Fruit fly (Drosophila melanogaster): ENCODE measurements around the gene CG2211.

The CG2211 gene

dm6 chr3L:1342133-1342580 is 7.0 kb upstream of the CG2211 start, which contains the start of gene indra (continued):
- TF ChIP-seq CG14441 (GFP tag; IDR thresholded peaks at IDR 0.05) (no peak), CG4328 (GFP tag; optimal IDR thresholded peaks at IDR 0.05) (peak; percentile 49), Ets65A (GFP tag) (peak; percentile 85), zen (tag; optimal IDR thresholded peaks at IDR 0.05) (peak; percentile 46), chif (GFP tag; optimal IDR thresholded peaks at IDR 0.05) (peak; percentile 8 to 69), MESR4 (GFP tag; optimal IDR thresholded peaks at IDR 0.05) (peak; percentile 31), CG10274 (GFP tag; optimal IDR thresholded peaks at IDR 0.05) (peak; percentile 7), CG1602 (GFP tag; optimal IDR thresholded peaks at IDR 0.05) (peak; percentile 58), Scr (GFP tag; IDR thresholded peaks at IDR 0.05; ENCODE audit: partially characterized antibody) (peak; percentile 68), Xrp1 (GFP tag; IDR thresholded peaks at IDR 0.05) (peak; percentile 29; the same call in 1 of the 2 replicates), pita (GFP tag; optimal IDR thresholded peaks at IDR 0.05) (no peak), CG9876 (GFP tag; optimal IDR thresholded peaks at IDR 0.05) (peak; percentile 52), Neu2 (GFP tag; optimal IDR thresholded peaks at IDR 0.05; ENCODE audit: borderline replicate concordance) (no peak), CG12236 (GFP tag; optimal IDR thresholded peaks at IDR 0.05) (peak; percentile 46), gcm2 (GFP tag; optimal IDR thresholded peaks at IDR 0.05) (no peak), CG4820 (GFP tag; optimal IDR thresholded peaks at IDR 0.05) (peak; percentile 36), eyg (GFP tag; optimal IDR thresholded peaks at IDR 0.05) (peak; percentile 14), Bteb2 (GFP tag; optimal IDR thresholded peaks at IDR 0.05) (peak; percentile 61), Tbp (GFP tag; optimal IDR thresholded peaks at IDR 0.05) (peak; percentile 3), CG5245 (GFP tag; optimal IDR thresholded peaks at IDR 0.05) (peak; percentile 37), scrt (GFP tag; optimal IDR thresholded peaks at IDR 0.05) (no peak), YL-1 (GFP tag; optimal IDR thresholded peaks at IDR 0.05) (peak; percentile 96), unc-4 (GFP tag; IDR thresholded peaks at IDR 0.05; ENCODE audit: partially characterized antibody) (peak; percentile 58; the same call in 1 of the 2 replicates), CG4854 (GFP tag; optimal IDR thresholded peaks at IDR 0.05) (peak; percentile 47), Taf1 (GFP tag; IDR thresholded peaks at IDR 0.05) (no peak), CG13123 (GFP tag; optimal IDR thresholded peaks at IDR 0.05) (peak; percentile 27), CG14014 (GFP tag; IDR thresholded peaks at IDR 0.05) (peak; percentile 57; the same call in 1 of the 2 replicates), CG18262 (tag; optimal IDR thresholded peaks at IDR 0.05) (peak; percentile 45), CG33213 (GFP tag; optimal IDR thresholded peaks at IDR 0.05) (peak; percentile 54), CG3995 (GFP tag; optimal IDR thresholded peaks at IDR 0.05) (peak; percentile 91), CG16813 (GFP tag; IDR thresholded peaks at IDR 0.05; ENCODE audit: partially characterized antibody) (peak; percentile 60), mam (GFP tag; optimal IDR thresholded peaks at IDR 0.05) (peak; percentile 52), GATAe (GFP tag; conservative IDR thresholded peaks at IDR 0.05) (no peak), NC2β (GFP tag; optimal IDR thresholded peaks at IDR 0.05) (peak; percentile 67), CG3847 (GFP tag; IDR thresholded peaks at IDR 0.05) (peak; percentile 48), CG18599 (GFP tag; optimal IDR thresholded peaks at IDR 0.05) (peak; percentile 61), CG12155 (GFP tag; optimal IDR thresholded peaks at IDR 0.05) (peak; percentile 57), sqz (GFP tag; optimal IDR thresholded peaks at IDR 0.05) (peak; percentile 92), CG18011 (GFP tag; optimal IDR thresholded peaks at IDR 0.05) (peak; percentile 78), tap (tag; optimal IDR thresholded peaks at IDR 0.05) (no peak), Bgb (GFP tag; IDR thresholded peaks at IDR 0.05; ENCODE audit: partially characterized antibody) (peak; percentile 64), CG15696 (tag; optimal IDR thresholded peaks at IDR 0.05) (peak; percentile 56), dpn (GFP tag; optimal IDR thresholded peaks at IDR 0.05) (peak; percentile 65 to 66), CG15601 (tag; optimal IDR thresholded peaks at IDR 0.05) (peak; percentile 37), gem (tag; optimal IDR thresholded peaks at IDR 0.05) (peak; percentile 73), HLH54F (GFP tag; optimal IDR thresholded peaks at IDR 0.05) (peak; percentile 70), CG17385 (GFP tag; optimal IDR thresholded peaks at IDR 0.05) (peak; percentile 46), otp (GFP tag; IDR thresholded peaks at IDR 0.05) (no peak), CG2120 (GFP tag; optimal IDR thresholded peaks at IDR 0.05) (peak; percentile 83), CG9727 (GFP tag; optimal IDR thresholded peaks at IDR 0.05) (peak; percentile 51), grau (tag; optimal IDR thresholded peaks at IDR 0.05) (peak; percentile 70)

All from whole organism, embryonic.